Worm (Caenorhabditis elegans) whole organism, L4/young adult: ENCODE results near the gene D1086.21.
A peak's percentile ranks its signal among the peaks of the same experiment; 100 is the strongest.
"Not testable (repeated sequence)": the region's sequence is repeated elsewhere in the genome, so short reads cannot be mapped to it uniquely, and the experiment has no call there.

Source experiments
- W03F9.2 ChIP-seq: fragments of 150-350 bp; optimal IDR thresholded peaks from 2 replicates; lab custom pipeline; 2014; ENCODE audit warnings: missing biosample characterization, missing genetic modification characterization
- dao-5 ChIP-seq: sonication (generic microtip); optimal IDR thresholded peaks from 2 replicates; lab custom pipeline; 2016; ENCODE audit warnings: missing genotype, missing genetic modification characterization, moderate library complexity, missing compliant biosample characterization
- him-1 ChIP-seq: sonication (generic microtip); optimal IDR thresholded peaks from 2 replicates; lab custom pipeline; 2016; ENCODE audit warnings: missing genotype, missing genetic modification reagents, missing genetic modification characterization, missing compliant biosample characterization

The D1086.21 gene

ce11 chrV:14064422-14064821 lies at the start of gene D1086.21:
D1086.21 (plus strand) TSS chrV:14064722.
- no peak for TF ChIP-seq him-1 (tag; lab: Kevin White, UChicago)
- no peak for TF ChIP-seq dao-5 (tag; lab: Kevin White, UChicago)
- TF ChIP-seq W03F9.2 (tag; lab: Kevin White, UChicago) = no peak

ce11 chrV:14017476-14017875 lies 47.0 kb upstream of the D1086.21 start, which contains the start of gene srh-308:
srh-308 (minus strand) TSS chrV:14017576.
- TF ChIP-seq dao-5 (tag; lab: Kevin White, UChicago) (no peak), him-1 (tag; lab: Kevin White, UChicago) (no peak), W03F9.2 (tag; lab: Kevin White, UChicago) (no peak)

DNA sequence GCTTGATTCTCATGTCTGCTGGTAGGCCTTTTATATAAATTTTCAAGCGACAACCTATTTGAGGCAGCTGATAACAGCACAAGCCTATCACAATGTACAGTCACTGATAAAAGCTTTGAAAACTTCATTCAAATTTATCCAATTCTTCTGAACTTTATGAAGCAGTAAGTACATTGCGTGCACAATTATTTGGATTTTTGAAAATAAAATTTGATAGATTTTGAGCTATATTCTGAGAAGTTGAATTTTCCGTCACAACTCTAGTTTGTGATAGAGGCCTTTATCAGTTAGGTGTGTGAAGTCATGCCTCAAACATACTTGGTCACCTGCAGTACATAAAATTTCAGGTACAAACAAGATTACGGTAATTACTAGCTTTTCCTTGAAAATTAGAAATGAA lies 45.9 kb upstream of the D1086.21 start, which contains the start of the genes mtl-2 and T08G5.1:
mtl-2 (minus strand) TSS at position 34 of the 400 bp plus-strand sequence.
T08G5.1 (plus strand) TSS at position 127 of the 400 bp plus-strand sequence.
- no peak for TF ChIP-seq dao-5 (tag; lab: Kevin White, UChicago)
- no peak for TF ChIP-seq W03F9.2 (tag; lab: Kevin White, UChicago)
- TF ChIP-seq him-1 (tag; lab: Kevin White, UChicago) = no peak

- TF ChIP-seq W03F9.2 (tag; lab: Kevin White, UChicago) (no peak), dao-5 (tag; lab: Kevin White, UChicago) (no peak), him-1 (tag; lab: Kevin White, UChicago) (no peak)
These were observed 41.4 kb upstream of the D1086.21 start, which contains the start of gene T08G5.15 for ce11 chrV:14023074-14023473. T08G5.15 (minus strand) TSS chrV:14023174.

DNA sequence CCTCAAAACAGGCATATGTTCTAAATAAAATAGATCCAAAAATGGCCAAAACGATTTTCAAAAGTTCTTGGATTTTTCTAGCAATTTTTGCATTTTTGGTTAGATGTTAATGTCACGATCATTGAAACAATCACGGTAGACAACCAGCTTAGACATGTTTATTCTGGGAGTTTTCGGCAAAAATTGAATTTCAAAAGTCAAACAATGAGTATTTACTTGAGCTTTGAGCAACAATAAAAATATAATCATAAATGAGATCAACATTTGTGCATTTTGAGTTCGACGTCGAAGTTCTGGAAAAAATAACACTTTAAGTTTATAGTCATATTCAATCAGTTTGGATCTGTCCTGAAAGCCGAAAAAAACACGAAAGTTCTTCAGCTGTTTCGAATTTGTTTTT lies 38.3 kb upstream of the D1086.21 start, which contains the start of gene T08G5.2:
T08G5.2 (minus strand) TSS at position 101 of the 400 bp plus-strand sequence.
- TF ChIP-seq him-1 (tag; lab: Kevin White, UChicago) = no peak
- no peak for TF ChIP-seq dao-5 (tag; lab: Kevin White, UChicago)
- no peak for TF ChIP-seq W03F9.2 (tag; lab: Kevin White, UChicago)

ce11 chrV:14027384-14027783 lies 37.1 kb upstream of the D1086.21 start, which contains the start of gene T08G5.3:
T08G5.3 (minus strand) TSS chrV:14027484.
- TF ChIP-seq dao-5 (tag; lab: Kevin White, UChicago) = no peak
- TF ChIP-seq W03F9.2 (tag; lab: Kevin White, UChicago) = no peak
- no peak for TF ChIP-seq him-1 (tag; lab: Kevin White, UChicago)

DNA sequence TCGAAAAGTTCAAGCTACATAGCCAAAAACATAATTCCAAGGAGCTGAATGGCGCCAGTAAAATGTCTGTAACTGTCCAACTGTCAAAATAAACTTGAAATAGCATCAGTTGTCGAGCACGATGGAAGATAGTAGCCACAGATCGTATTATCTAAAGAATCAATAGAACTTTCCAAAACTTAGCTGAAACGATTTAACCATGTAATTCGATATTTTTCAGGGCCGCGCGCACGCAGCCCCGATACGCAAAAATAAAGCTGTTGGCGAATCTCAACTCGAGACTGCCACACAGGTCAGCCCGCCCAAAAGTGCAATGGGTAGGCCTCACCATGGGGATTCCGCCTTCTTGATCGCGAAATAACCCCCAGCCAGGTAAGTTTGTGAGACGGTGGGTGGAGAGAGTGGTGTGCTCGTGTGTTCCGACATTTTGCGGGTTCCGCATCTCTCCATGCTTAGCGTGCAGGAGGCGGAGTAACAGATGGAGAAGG lies 36.2 kb upstream of the D1086.21 start:
- TF ChIP-seq him-1 (tag; lab: Kevin White, UChicago) (no peak), dao-5 (tag; lab: Kevin White, UChicago) (peak; percentile 20), W03F9.2 (tag; lab: Kevin White, UChicago) (no peak)

- no peak for TF ChIP-seq dao-5 (tag; lab: Kevin White, UChicago)
- TF ChIP-seq W03F9.2 (tag; lab: Kevin White, UChicago) = no peak
- TF ChIP-seq him-1 (tag; lab: Kevin White, UChicago) = no peak
These were observed 30.9 kb upstream of the D1086.21 start, which contains the start of gene ins-10 for ce11 chrV:14033649-14034048. ins-10 (plus strand) TSS chrV:14033949.

DNA sequence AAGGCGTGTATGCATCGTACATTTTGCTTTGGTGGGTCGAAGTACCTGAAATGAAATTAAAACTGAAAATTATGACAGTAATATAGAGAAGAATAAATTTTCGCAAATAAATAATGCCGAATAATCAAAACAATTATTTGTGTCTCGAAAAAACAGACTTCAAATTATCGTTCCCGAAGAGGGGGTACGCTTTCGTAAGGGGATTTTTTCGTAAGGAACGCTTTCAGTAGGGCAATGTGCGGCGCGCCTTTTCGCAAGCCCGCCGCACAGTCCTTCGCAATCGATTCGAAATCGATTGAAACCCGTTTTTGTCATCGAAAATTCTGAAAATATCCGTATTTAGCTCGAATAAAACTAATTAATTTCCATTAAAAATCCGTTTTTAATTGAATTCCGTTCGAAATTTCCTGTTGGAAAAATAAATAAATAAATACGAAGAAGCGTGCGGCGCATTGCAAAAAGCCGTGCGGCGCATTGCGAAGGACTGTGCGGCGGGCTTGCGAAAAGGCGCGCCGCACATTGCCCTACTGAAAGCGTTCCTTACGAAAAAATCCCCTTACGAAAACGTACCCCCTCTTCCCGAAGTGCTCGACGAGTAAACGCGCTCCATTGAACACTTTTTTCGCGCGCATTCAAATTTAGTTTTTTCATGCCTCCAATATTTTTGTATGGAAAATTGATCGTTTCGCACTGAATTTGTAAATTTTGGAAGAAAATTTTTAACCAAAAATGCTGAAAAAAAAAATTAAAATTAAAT lies 26.0 kb upstream of the D1086.21 start, which contains the start of gene vps-39:
vps-39 (minus strand) TSS at position 51 of the 757 bp plus-strand sequence.
- not testable (repeated sequence) for TF ChIP-seq W03F9.2, him-1, dao-5 (tag; lab: Kevin White, UChicago)

DNA sequence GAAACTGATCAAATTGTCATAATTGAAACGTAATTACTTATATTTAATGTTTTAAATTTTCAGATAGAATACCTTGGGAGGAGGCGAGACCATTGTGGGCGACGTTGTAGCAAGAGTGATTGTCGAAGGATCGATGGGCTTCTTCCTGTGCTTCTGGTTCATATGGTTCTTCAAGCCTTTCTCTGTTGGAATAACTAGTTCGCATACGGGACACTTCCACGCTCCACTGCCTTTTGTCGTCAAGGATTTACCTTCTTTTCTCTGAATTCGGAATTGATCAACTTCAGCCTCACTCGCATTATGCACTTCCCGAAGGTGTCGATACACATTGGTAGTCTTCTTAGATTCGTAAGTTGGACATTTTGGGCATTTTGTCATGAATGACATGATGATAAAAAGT lies 15.2 kb upstream of the D1086.21 start, which contains the start of gene F58D12.1:
F58D12.1 (plus strand) TSS at position 301 of the 400 bp plus-strand sequence.
- TF ChIP-seq W03F9.2, dao-5, him-1 (tag; lab: Kevin White, UChicago): not testable (repeated sequence)

- TF ChIP-seq W03F9.2 (tag; lab: Kevin White, UChicago) = peak; percentile 71
- TF ChIP-seq him-1 (tag; lab: Kevin White, UChicago) = peak; percentile 65
These were observed 9.4 kb upstream of the D1086.21 start for ce11 chrV:14055097-14055496.

DNA sequence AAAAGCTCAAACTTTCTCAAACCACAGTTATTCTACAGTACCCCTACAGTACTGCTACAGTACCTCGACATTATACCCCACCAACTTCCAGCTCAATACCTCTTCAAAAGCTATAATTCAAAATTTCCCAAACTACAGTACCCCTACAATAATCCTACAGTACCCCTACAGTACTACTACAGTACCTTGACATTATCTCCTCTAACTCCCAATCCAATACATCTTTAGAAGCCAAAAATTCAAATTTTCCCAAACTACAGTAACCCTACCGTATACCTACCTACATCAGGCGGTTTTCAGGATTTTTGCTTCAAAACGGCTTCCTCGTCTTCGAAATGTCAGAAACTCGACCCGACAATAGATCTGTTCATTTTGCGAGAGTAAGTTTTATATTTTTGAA lies 7.0 kb upstream of the D1086.21 start, which contains the start of gene F58D12.3:
F58D12.3 (plus strand) TSS at position 301 of the 400 bp plus-strand sequence.
- TF ChIP-seq W03F9.2 (tag; lab: Kevin White, UChicago) (no peak), dao-5 (tag; lab: Kevin White, UChicago) (no peak), him-1 (tag; lab: Kevin White, UChicago) (no peak)

ce11 chrV:14063980-14064379 lies 542 bp upstream of the D1086.21 start:
- no peak for TF ChIP-seq him-1 (tag; lab: Kevin White, UChicago)
- TF ChIP-seq dao-5 (tag; lab: Kevin White, UChicago) = no peak
- no peak for TF ChIP-seq W03F9.2 (tag; lab: Kevin White, UChicago)
